Fruit fly (Drosophila melanogaster): ENCODE measurements around the gene Septin2.

Septin2 gene

DNA sequence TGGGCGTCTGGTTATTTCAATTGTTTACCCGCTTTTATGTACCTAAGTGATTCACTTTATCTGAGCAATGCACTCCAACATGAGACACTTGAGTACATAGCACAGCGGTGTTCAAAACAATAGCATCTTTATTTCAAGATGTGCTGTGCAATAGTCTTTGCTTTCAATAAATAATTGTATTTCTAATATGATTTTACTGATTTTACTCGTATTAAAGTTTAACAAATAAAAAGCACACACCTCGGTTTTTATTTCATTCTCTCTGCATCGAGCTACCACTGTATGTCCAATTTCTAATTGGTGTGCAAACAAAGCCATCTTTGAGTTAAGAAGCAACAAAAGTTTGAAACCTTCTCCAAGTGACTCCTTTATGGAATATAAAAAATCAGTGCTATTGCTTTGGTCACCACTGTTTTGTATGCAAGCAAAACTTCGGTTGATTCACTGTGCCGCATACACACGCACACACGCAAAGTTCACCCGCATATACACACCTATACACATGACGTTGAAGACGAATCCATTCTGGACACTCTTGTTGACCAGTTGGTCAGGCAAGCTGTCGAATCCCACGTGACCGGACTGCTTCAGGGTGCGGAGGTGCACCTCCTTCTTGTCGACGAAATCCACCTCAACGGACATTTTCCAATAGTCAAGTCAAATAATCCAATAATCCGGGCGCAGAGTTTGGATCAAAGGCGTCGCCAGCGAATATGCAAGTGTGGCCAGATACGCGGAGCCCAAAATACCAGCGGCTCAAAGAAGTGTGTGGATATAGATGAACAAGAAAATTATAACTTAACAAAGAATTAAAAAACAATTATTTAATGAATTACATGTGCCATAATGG lies at the start of gene Septin2 (continued):
- peak; percentile 53 for TF ChIP-seq Camta (GFP tag; optimal IDR thresholded peaks at IDR 0.05)
- TF ChIP-seq NC2α (GFP tag; optimal IDR thresholded peaks at IDR 0.05): peak; percentile 46
- peak; percentile 82 for TF ChIP-seq CoRest (tag; optimal IDR thresholded peaks at IDR 0.05)
- peak; percentile 86 for TF ChIP-seq CG8924 (tag; optimal IDR thresholded peaks at IDR 0.05)
- TF ChIP-seq en (GFP tag; optimal IDR thresholded peaks at IDR 0.05): peak; percentile 28
- peak; percentile 7; the same call in 1 of the 2 replicates for TF ChIP-seq CG8765 (GFP tag; IDR thresholded peaks at IDR 0.05)
- no peak for TF ChIP-seq sqz (GFP tag; optimal IDR thresholded peaks at IDR 0.05)
- no peak for TF ChIP-seq dati (GFP tag; IDR thresholded peaks at IDR 0.05)
- no peak for TF ChIP-seq C15 (GFP tag; IDR thresholded peaks at IDR 0.05)
- TF ChIP-seq chif (GFP tag; optimal IDR thresholded peaks at IDR 0.05): peak; percentile 49 to 83
- TF ChIP-seq sd (tag; optimal IDR thresholded peaks at IDR 0.05): no peak
- peak; percentile 82 for TF ChIP-seq CG11695 (GFP tag; IDR thresholded peaks at IDR 0.05)
- TF ChIP-seq CG8944 (GFP tag; optimal IDR thresholded peaks at IDR 0.05): no peak
- no peak for TF ChIP-seq Dref (GFP tag; IDR thresholded peaks at IDR 0.05)
- TF ChIP-seq Meics (GFP tag; optimal IDR thresholded peaks at IDR 0.05): peak; percentile 71
- peak; percentile 59 for TF ChIP-seq CG14667 (GFP tag; IDR thresholded peaks at IDR 0.05)
- peak; percentile 82 for TF ChIP-seq tin (GFP tag; optimal IDR thresholded peaks at IDR 0.05)
- TF ChIP-seq lab (GFP tag; optimal IDR thresholded peaks at IDR 0.05): peak; percentile 82
- peak; percentile 84 for TF ChIP-seq Hsf (GFP tag; optimal IDR thresholded peaks at IDR 0.05)
- TF ChIP-seq gce (GFP tag; IDR thresholded peaks at IDR 0.05): no peak
- TF ChIP-seq NFAT (GFP tag; IDR thresholded peaks at IDR 0.05): no peak
- TF ChIP-seq CG16813 (GFP tag; IDR thresholded peaks at IDR 0.05; ENCODE audit: partially characterized antibody): 0 out of 3 replicates have a peak, but pooled peaks have one; percentile 6
- TF ChIP-seq nmo (GFP tag; optimal IDR thresholded peaks at IDR 0.05): peak; percentile 87
- TF ChIP-seq BEAF-32 (GFP tag; optimal IDR thresholded peaks at IDR 0.05): no peak
- peak; percentile 78 for TF ChIP-seq dmrt11E (tag; optimal IDR thresholded peaks at IDR 0.05)
- peak; percentile 65 for TF ChIP-seq run (tag; optimal IDR thresholded peaks at IDR 0.05)
- peak; percentile 54; the same call in 1 of the 2 replicates for TF ChIP-seq CG17328 (GFP tag; IDR thresholded peaks at IDR 0.05)
- TF ChIP-seq Sry-δ (GFP tag; optimal IDR thresholded peaks at IDR 0.05): peak; percentile 9
- peak; percentile 42; the same call in 1 of the 2 replicates for TF ChIP-seq Rx (GFP tag; IDR thresholded peaks at IDR 0.05)
- peak; percentile 84 for TF ChIP-seq CG2712 (tag; optimal IDR thresholded peaks at IDR 0.05)
- peak; percentile 56 for TF ChIP-seq pum (GFP tag; optimal IDR thresholded peaks at IDR 0.05)
- peak; percentile 86 for TF ChIP-seq Oli (tag; optimal IDR thresholded peaks at IDR 0.05)
- TF ChIP-seq Nf-YA (GFP tag; IDR thresholded peaks at IDR 0.05): peak; percentile 59; the same call in 1 of the 2 replicates
- TF ChIP-seq Sry-β (GFP tag; optimal IDR thresholded peaks at IDR 0.05): peak; percentile 36
- TF ChIP-seq CG13775 (GFP tag; optimal IDR thresholded peaks at IDR 0.05): peak; percentile 75
- TF ChIP-seq CG3065 (GFP tag; optimal IDR thresholded peaks at IDR 0.05): no peak
- TF ChIP-seq bcd (GFP tag; optimal IDR thresholded peaks at IDR 0.05): peak; percentile 75
- TF ChIP-seq zen2 (GFP tag; IDR thresholded peaks at IDR 0.05; ENCODE audit: partially characterized antibody): no peak; the same call in 2 of the 3 replicates
- TF ChIP-seq CG13894 (tag; optimal IDR thresholded peaks at IDR 0.05): no peak
- no peak for TF ChIP-seq CG17186 (GFP tag; optimal IDR thresholded peaks at IDR 0.05)
- no peak for TF ChIP-seq Neu2 (GFP tag; optimal IDR thresholded peaks at IDR 0.05; ENCODE audit: borderline replicate concordance)
- TF ChIP-seq CG9876 (GFP tag; optimal IDR thresholded peaks at IDR 0.05): no peak
- peak; percentile 38 for TF ChIP-seq CG6683 (GFP tag; optimal IDR thresholded peaks at IDR 0.05)
- TF ChIP-seq dpn (GFP tag; optimal IDR thresholded peaks at IDR 0.05): peak; percentile 49 to 75
- no peak for TF ChIP-seq H2.0 (GFP tag; IDR thresholded peaks at IDR 0.05)
- TF ChIP-seq nau (GFP tag; optimal IDR thresholded peaks at IDR 0.05): peak; percentile 36
- peak; percentile 55; the same call in 2 of the 3 replicates for TF ChIP-seq jigr1 (GFP tag; IDR thresholded peaks at IDR 0.05)
- peak; percentile 59 for TF ChIP-seq CG14441 (GFP tag; IDR thresholded peaks at IDR 0.05)
- TF ChIP-seq CG3838 (GFP tag; optimal IDR thresholded peaks at IDR 0.05): peak; percentile 70
